Fruit fly (Drosophila melanogaster) whole organism, embryonic: ENCODE results near the gene CG15865.

Source experiments
- Bgb ChIP-seq: fragments of 200-800 bp; sonication (Bioruptor generic); IDR thresholded peaks from 2 replicates; pipeline ENCODE4 v1.3.6; 2022; ENCODE audit warnings: missing biosample characterization, missing genetic modification characterization; ENCODE audit not compliant: partially characterized antibody
- CG10147 ChIP-seq: fragments of 200-800 bp; sonication (Bioruptor generic); optimal IDR thresholded peaks from 2 replicates; lab custom pipeline; 2019; ENCODE audit warnings: missing biosample characterization, mild to moderate bottlenecking, missing genetic modification characterization, moderate library complexity
- CG10366 ChIP-seq: fragments of 200-800 bp; sonication (Bioruptor generic); IDR thresholded peaks from 2 replicates; pipeline ENCODE4 v1.3.6; 2022; ENCODE audit warnings: missing biosample characterization, missing genetic modification characterization
- CG10959 ChIP-seq: fragments of 200-800 bp; sonication (Bioruptor generic); IDR thresholded peaks from 2 replicates; pipeline ENCODE4 v1.3.6; 2022; ENCODE audit warnings: missing biosample characterization, missing genetic modification characterization
- CG13287 ChIP-seq: fragments of 200-800 bp; sonication (Bioruptor generic); IDR thresholded peaks from 2 replicates; pipeline ENCODE4 v1.3.6; 2022; ENCODE audit warnings: missing biosample characterization, missing genetic modification characterization; ENCODE audit not compliant: partially characterized antibody
- CG1603 ChIP-seq: fragments of 200-800 bp; sonication (Bioruptor generic); optimal IDR thresholded peaks from 2 replicates; lab custom pipeline; 2019; ENCODE audit warnings: missing biosample characterization, mild to moderate bottlenecking, missing genetic modification characterization, moderate library complexity
- CG16813 ChIP-seq: fragments of 200-800 bp; sonication (Bioruptor generic); IDR thresholded peaks from 3 replicates; pipeline ENCODE4 v1.3.6; 2022; ENCODE audit warnings: missing biosample characterization, missing genetic modification characterization; ENCODE audit not compliant: partially characterized antibody
- CG17829 ChIP-seq: fragments of 200-800 bp; optimal IDR thresholded peaks from 2 replicates; lab custom pipeline; 2019; ENCODE audit warnings: missing biosample characterization, mild to moderate bottlenecking, missing genetic modification characterization, moderate library complexity
- CG17912 ChIP-seq: fragments of 200-800 bp; sonication (Bioruptor generic); optimal IDR thresholded peaks from 2 replicates; lab custom pipeline; 2018; ENCODE audit warnings: missing biosample characterization, mild to moderate bottlenecking, missing genetic modification characterization
- CG1792 ChIP-seq: fragments of 200-800 bp; sonication (Bioruptor generic); optimal IDR thresholded peaks from 2 replicates; lab custom pipeline; 2016; ENCODE audit warnings: missing biosample characterization, missing genetic modification characterization
- CG18262 ChIP-seq: fragments of 200-800 bp; optimal IDR thresholded peaks from 3 replicates; lab custom pipeline; 2019; ENCODE audit warnings: missing biosample characterization, mild to moderate bottlenecking, missing genetic modification characterization, moderate library complexity
- CG2120 ChIP-seq: fragments of 200-800 bp; sonication (Bioruptor generic); optimal IDR thresholded peaks from 3 replicates; lab custom pipeline; 2016; ENCODE audit warnings: missing biosample characterization, missing genetic modification characterization
- CG2129 ChIP-seq: fragments of 200-800 bp; sonication (Bioruptor generic); IDR thresholded peaks from 2 replicates; pipeline ENCODE4 v1.3.6; 2022; ENCODE audit warnings: missing biosample characterization, missing genetic modification characterization; ENCODE audit not compliant: partially characterized antibody
- CG30431 ChIP-seq: fragments of 200-800 bp; sonication (Bioruptor generic); optimal IDR thresholded peaks from 2 replicates; lab custom pipeline; 2017; ENCODE audit warnings: missing biosample characterization, missing genetic modification characterization
- CG3407 ChIP-seq: fragments of 200-800 bp; sonication (Bioruptor generic); optimal IDR thresholded peaks from 2 replicates; lab custom pipeline; 2018; ENCODE audit warnings: missing biosample characterization, mild to moderate bottlenecking, missing genetic modification characterization
- CG4328 ChIP-seq: fragments of 200-800 bp; sonication (Bioruptor generic); optimal IDR thresholded peaks from 3 replicates; lab custom pipeline; 2017; ENCODE audit warnings: missing biosample characterization, missing genetic modification reagents, missing genetic modification characterization
- CG8359 ChIP-seq: fragments of 200-800 bp; sonication (Bioruptor generic); optimal IDR thresholded peaks from 2 replicates; lab custom pipeline; 2017; ENCODE audit warnings: missing biosample characterization, mild to moderate bottlenecking, missing genetic modification characterization, borderline replicate concordance
- CG8478 ChIP-seq: fragments of >200 bp; optimal IDR thresholded peaks from 2 replicates; lab custom pipeline; 2018
- CkIIα-i1 ChIP-seq: fragments of 200-800 bp; sonication (Bioruptor generic); IDR thresholded peaks from 2 replicates; pipeline ENCODE4 v1.3.6; 2022; ENCODE audit warnings: missing biosample characterization, missing genetic modification characterization
- D19B ChIP-seq: fragments of 200-800 bp; sonication (Bioruptor generic); optimal IDR thresholded peaks from 2 replicates; lab custom pipeline; 2017; ENCODE audit warnings: missing biosample characterization, mild to moderate bottlenecking, missing genetic modification characterization
- Drgx ChIP-seq: fragments of 200-800 bp; sonication (Bioruptor generic); IDR thresholded peaks from 2 replicates; pipeline ENCODE4 v1.3.6; 2022; ENCODE audit warnings: missing biosample characterization, missing genetic modification characterization
- Fer2 ChIP-seq: fragments of 200-800 bp; sonication (Bioruptor generic); optimal IDR thresholded peaks from 2 replicates; lab custom pipeline; 2018; ENCODE audit warnings: missing biosample characterization, mild to moderate bottlenecking, missing genetic modification characterization, moderate library complexity
- Fer3 ChIP-seq: fragments of 200-800 bp; sonication (Bioruptor generic); optimal IDR thresholded peaks from 2 replicates; lab custom pipeline; 2018; ENCODE audit warnings: missing biosample characterization, mild to moderate bottlenecking, missing genetic modification characterization, moderate library complexity
- HHEX ChIP-seq: fragments of 200-800 bp; sonication (Bioruptor generic); optimal IDR thresholded peaks from 3 replicates; lab custom pipeline; 2017; ENCODE audit warnings: missing biosample characterization, mild to moderate bottlenecking, missing genetic modification characterization, missing genetic modification reagents
- HLH4C ChIP-seq: fragments of 200-800 bp; sonication (Bioruptor generic); IDR thresholded peaks from 3 replicates; pipeline ENCODE4 v1.3.6; 2022; ENCODE audit warnings: missing biosample characterization, missing genetic modification characterization; ENCODE audit not compliant: partially characterized antibody
- Hr3 ChIP-seq: fragments of 200-800 bp; sonication (Bioruptor generic); optimal IDR thresholded peaks from 3 replicates; lab custom pipeline; 2016; ENCODE audit warnings: missing biosample characterization, missing genetic modification characterization
- Rfx ChIP-seq: fragments of 200-800 bp; sonication (Bioruptor generic); IDR thresholded peaks from 2 replicates; pipeline ENCODE4 v1.3.6; 2022; ENCODE audit warnings: missing biosample characterization, missing genetic modification characterization
- aop ChIP-seq: fragments of 200-800 bp; sonication (Bioruptor generic); IDR thresholded peaks from 2 replicates; pipeline ENCODE4 v1.3.6; 2022; ENCODE audit warnings: missing biosample characterization, missing genetic modification characterization
- bcd ChIP-seq: fragments of 200-800 bp; sonication (Bioruptor generic); optimal IDR thresholded peaks from 2 replicates; lab custom pipeline; 2017; ENCODE audit warnings: missing biosample characterization, mild to moderate bottlenecking, missing genetic modification characterization
- croc ChIP-seq: fragments of 200-800 bp; sonication (Bioruptor generic); conservative IDR thresholded peaks from 3 replicates; pipeline ENCODE4 v1.3.6; 2022; ENCODE audit warnings: missing biosample characterization, missing genetic modification characterization
- crp ChIP-seq, 2 experiments: fragments of 200-800 bp; sonication (Bioruptor generic); optimal IDR thresholded peaks; 2 replicates in 1 of 2; 3 replicates in 1 of 2; lab custom pipeline; 2017; ENCODE audit warnings: missing biosample characterization in 2 of 2, missing genetic modification characterization in 2 of 2, mild to moderate bottlenecking in 1 of 2, moderate library complexity in 1 of 2
- dan ChIP-seq: fragments of 200-800 bp; sonication (Bioruptor generic); IDR thresholded peaks from 2 replicates; pipeline ENCODE4 v1.3.6; 2022; ENCODE audit warnings: missing biosample characterization, missing genetic modification characterization
- dm ChIP-seq: fragments of 200-800 bp; sonication (Bioruptor generic); optimal IDR thresholded peaks from 3 replicates; lab custom pipeline; 2016; ENCODE audit warnings: missing biosample characterization, missing genetic modification characterization
- gro ChIP-seq: fragments of 200-800 bp; sonication (Bioruptor generic); optimal IDR thresholded peaks from 2 replicates; lab custom pipeline; 2016; ENCODE audit warnings: missing biosample characterization, missing genetic modification characterization
- gt ChIP-seq: fragments of 200-800 bp; sonication (Bioruptor generic); IDR thresholded peaks from 2 replicates; pipeline ENCODE4 v1.3.6; 2022; ENCODE audit warnings: missing biosample characterization, missing genetic modification characterization
- lmd ChIP-seq: fragments of 200-800 bp; sonication (Bioruptor generic); IDR thresholded peaks from 2 replicates; pipeline ENCODE4 v1.3.6; 2022; ENCODE audit warnings: missing biosample characterization, missing genetic modification characterization
- pan ChIP-seq, 4 experiments: fragments of >200 bp in 3 of 4; fragments of 200-800 bp in 1 of 4; sonication (Bioruptor generic) in 1 of 4; optimal IDR thresholded peaks in 3 of 4; IDR thresholded peaks in 1 of 4; 2 replicates each; pipeline versions ENCODE4 v1.3.6 to Lab custom; 2017 to 2022; ENCODE audit warnings: missing biosample characterization in 2 of 4, missing genetic modification characterization in 2 of 4, mixed read lengths in 1 of 4
- pfk ChIP-seq: fragments of 200-800 bp; sonication (Bioruptor generic); optimal IDR thresholded peaks from 2 replicates; lab custom pipeline; 2018; ENCODE audit warnings: missing biosample characterization, mild to moderate bottlenecking, missing genetic modification characterization, moderate library complexity
- prd ChIP-seq, 3 experiments: fragments of >200 bp in 2 of 3; fragments of 200-800 bp in 1 of 3; sonication (Bioruptor generic) in 1 of 3; optimal IDR thresholded peaks in 2 of 3; IDR thresholded peaks in 1 of 3; 2 replicates in 2 of 3; 3 replicates in 1 of 3; pipeline versions ENCODE4 v1.3.6 to Lab custom; 2017 to 2022; ENCODE audit warnings: missing biosample characterization in 1 of 3, missing genetic modification characterization in 1 of 3
- run ChIP-seq: fragments of 200-800 bp; sonication (Bioruptor generic); optimal IDR thresholded peaks from 3 replicates; lab custom pipeline; 2018; ENCODE audit warnings: missing biosample characterization, mild to moderate bottlenecking, missing genetic modification characterization
- seq ChIP-seq: fragments of 200-800 bp; sonication (Bioruptor generic); IDR thresholded peaks from 2 replicates; pipeline ENCODE4 v1.3.6; 2022; ENCODE audit warnings: missing biosample characterization, missing genetic modification characterization
- stwl ChIP-seq: fragments of 200-800 bp; sonication (Bioruptor generic); optimal IDR thresholded peaks from 3 replicates; lab custom pipeline; 2018; ENCODE audit warnings: missing biosample characterization, mild to moderate bottlenecking, missing genetic modification characterization, moderate library complexity
- sug ChIP-seq: fragments of 200-800 bp; optimal IDR thresholded peaks from 2 replicates; lab custom pipeline; 2019; ENCODE audit warnings: missing biosample characterization, mild to moderate bottlenecking, missing genetic modification characterization, moderate library complexity
- tll ChIP-seq, 2 experiments: fragments of 200-800 bp in 1 of 2; fragments of >200 bp in 1 of 2; sonication (Bioruptor generic) in 1 of 2; optimal IDR thresholded peaks; 2 replicates each; lab custom pipeline; 2017 to 2019; ENCODE audit warnings: missing biosample characterization in 2 of 2, missing genetic modification characterization in 2 of 2, mild to moderate bottlenecking in 1 of 2, moderate library complexity in 1 of 2

Gene CG15865

DNA sequence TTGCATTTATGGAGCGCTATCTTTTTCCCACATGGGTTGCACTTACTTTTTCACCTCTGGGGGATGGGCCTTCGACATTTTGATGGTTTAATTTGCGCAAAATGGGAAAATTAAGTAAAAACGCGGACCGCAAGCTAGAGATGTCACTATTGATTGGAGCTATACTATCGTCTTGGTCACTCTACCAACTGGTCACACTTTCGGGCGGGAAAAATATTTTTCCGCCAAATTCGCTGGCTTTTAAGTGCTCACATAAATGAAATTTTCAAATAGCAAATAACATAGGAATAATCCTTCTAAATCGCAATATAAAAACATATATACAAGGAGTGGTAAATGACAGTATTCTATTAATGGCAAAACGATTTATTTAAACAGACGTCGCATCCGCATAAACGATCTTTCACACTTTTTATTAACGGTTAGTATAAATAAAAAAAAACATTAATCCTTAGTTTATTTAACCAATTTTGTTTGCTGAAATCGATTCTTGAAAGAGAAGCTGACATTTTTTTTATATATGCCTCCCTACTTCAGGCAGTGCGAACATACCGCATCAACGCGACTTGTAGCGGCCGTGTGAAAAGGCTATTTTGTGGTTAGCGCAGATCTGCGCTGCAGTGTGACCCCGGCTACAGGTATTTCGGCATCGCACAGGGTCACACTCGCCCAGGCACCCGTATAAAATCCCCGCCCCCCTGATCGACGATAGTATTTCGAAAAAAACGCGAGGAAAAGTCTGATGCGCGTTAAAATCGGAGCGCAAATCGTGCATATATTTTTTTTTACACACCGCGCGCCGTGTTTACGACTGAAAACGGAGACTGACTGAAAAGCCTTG is 23.8 kb downstream of the CG15865 start, which contains the start of the genes SNRPG and mthl1 (continued):
- TF ChIP-seq dan (GFP tag; lab: Robert Waterston, UW) (peak; percentile 61; the same call in 1 of the 2 replicates), HLH4C (GFP tag; lab: Robert Waterston, UW) (peak; percentile 53; the same call in 2 of the 3 replicates), CkIIα-i1 (GFP tag; lab: Robert Waterston, UW) (peak; percentile 68; the same call in 1 of the 2 replicates), sug (peak; percentile 43), CG10959 (GFP tag; lab: Robert Waterston, UW) (peak; percentile 77), CG4328 (GFP tag; lab: Kevin White, UChicago) (peak; percentile 32), gro (GFP tag; lab: Kevin White, UChicago) (no peak), D19B (GFP tag; lab: Kevin White, UChicago) (peak; percentile 70), gt (GFP tag; lab: Robert Waterston, UW) (peak; percentile 78), Rfx (GFP tag; lab: Robert Waterston, UW) (peak; percentile 96), lmd (GFP tag; lab: Robert Waterston, UW) (peak; percentile 95), croc (GFP tag; lab: Robert Waterston, UW) (peak; percentile 74), pfk (GFP tag; lab: Kevin White, UChicago) (peak; percentile 45), CG8478 (no peak), seq (GFP tag; lab: Robert Waterston, UW) (peak; percentile 81), Drgx (peak; percentile 88), CG18262 (tag; lab: Kevin White, UChicago) (peak; percentile 63), CG2120 (GFP tag; lab: Kevin White, UChicago) (peak; percentile 92), Fer3 (tag; lab: Kevin White, UChicago) (peak; percentile 79), crp (GFP tag; optimal IDR thresholded peaks at IDR 0.05; lab: Kevin White, UChicago) (peak in 1 of 2 experiments; percentile 30), CG1792 (GFP tag; lab: Kevin White, UChicago) (peak; percentile 41), prd (optimal IDR thresholded peaks at IDR 0.05; lab: Kevin White, UChicago) (no peak), prd (GFP tag; IDR thresholded peaks at IDR 0.05; lab: Robert Waterston, UW) (peak; percentile 97), CG30431 (GFP tag; lab: Kevin White, UChicago) (peak; percentile 78), run (tag; lab: Kevin White, UChicago) (no peak), CG16813 (GFP tag; lab: Robert Waterston, UW) (peak; percentile 66), CG13287 (GFP tag; lab: Robert Waterston, UW) (peak; percentile 73), dm (GFP tag; lab: Kevin White, UChicago) (peak; percentile 48), CG17912 (no peak), CG10147 (GFP tag; lab: Kevin White, UChicago) (peak; percentile 76), CG1603 (tag; lab: Kevin White, UChicago) (peak; percentile 79), bcd (GFP tag; lab: Kevin White, UChicago) (peak; percentile 87), aop (0 out of 2 replicates have a peak, but pooled peaks have one; percentile 64), tll (GFP tag; optimal IDR thresholded peaks at IDR 0.05; lab: Kevin White, UChicago) (peak in 1 of 2 experiments; percentile 62), stwl (tag; lab: Kevin White, UChicago) (peak; percentile 45), pan (optimal IDR thresholded peaks at IDR 0.05; lab: Kevin White, UChicago) (no peak), pan (GFP tag; optimal IDR thresholded peaks at IDR 0.05 in 1 of 2, IDR thresholded peaks at IDR 0.05 in 1 of 2) (peak in 1 of 2 experiments; percentile 95), CG10366 (GFP tag; lab: Robert Waterston, UW) (peak; percentile 49), HHEX (GFP tag; lab: Kevin White, UChicago) (peak; percentile 55), Fer2 (tag; lab: Kevin White, UChicago) (peak; percentile 66), CG3407 (GFP tag; lab: Kevin White, UChicago) (peak; percentile 49), Hr3 (peak; percentile 45), CG8359 (GFP tag; lab: Kevin White, UChicago) (no peak), Bgb (GFP tag; lab: Robert Waterston, UW) (peak; percentile 69), CG17829 (tag; lab: Kevin White, UChicago) (peak; percentile 62), CG2129 (GFP tag; lab: Robert Waterston, UW) (no peak)
